Fruit fly (Drosophila melanogaster): ENCODE results near the gene CG10512.

dm6 chr3L:21175531-21176271 is 27.0 kb upstream of the CG10512 start:
- TF ChIP-seq EcR (GFP tag; optimal IDR thresholded peaks at IDR 0.05) (no peak), psq (optimal IDR thresholded peaks at IDR 0.05) (no peak), pan (optimal IDR thresholded peaks at IDR 0.05) (no peak), usp (GFP tag; optimal IDR thresholded peaks at IDR 0.05) (no peak), CG8478 (optimal IDR thresholded peaks at IDR 0.05) (no peak), Dll (optimal IDR thresholded peaks at IDR 0.05) (no peak)
